Worm (Caenorhabditis elegans) whole organism, L1 larva: ENCODE measurements around the gene ssq-1.

ENCODE experiments used
- ceh-63 ChIP-seq: fragments of 200-800 bp; sonication (Bioruptor generic); optimal IDR thresholded peaks from 2 replicates; lab custom pipeline; 2018; ENCODE audit warnings: mild to moderate bottlenecking, missing genetic modification characterization, missing compliant biosample characterization
- fkh-4 ChIP-seq: sonication (generic microtip); optimal IDR thresholded peaks from 2 replicates; lab custom pipeline; 2016; ENCODE audit warnings: missing compliant biosample characterization, missing genetic modification characterization, borderline replicate concordance
- fos-1 ChIP-seq: fragments of 150-350 bp; optimal IDR thresholded peaks from 2 replicates; lab custom pipeline; 2014; ENCODE audit warnings: missing biosample characterization, missing genetic modification characterization
- isw-1 ChIP-seq: fragments of 200-800 bp; sonication (Bioruptor generic); IDR thresholded peaks from 2 replicates; pipeline ENCODE4 v1.3.6; 2022; ENCODE audit warnings: missing genetic modification characterization, missing compliant biosample characterization
- nhr-237 ChIP-seq: fragments of 150-350 bp; optimal IDR thresholded peaks from 2 replicates; lab custom pipeline; 2014; ENCODE audit warnings: missing biosample characterization, missing genetic modification characterization
- pag-3 ChIP-seq: sonication (generic microtip); optimal IDR thresholded peaks from 2 replicates; lab custom pipeline; 2017; ENCODE audit warnings: missing genetic modification characterization, mild to moderate bottlenecking, missing compliant biosample characterization, antibody characterized with exemption, borderline replicate concordance; ENCODE audit not compliant: insufficient read depth
- sox-4 ChIP-seq: sonication (generic microtip); optimal IDR thresholded peaks from 2 replicates; lab custom pipeline; 2016; ENCODE audit warnings: missing genetic modification characterization, missing compliant biosample characterization
- zip-4 ChIP-seq: fragments of 200-800 bp; sonication (Bioruptor generic); optimal IDR thresholded peaks from 2 replicates; lab custom pipeline; 2018; ENCODE audit warnings: mild to moderate bottlenecking, missing genetic modification characterization, moderate library complexity, missing compliant biosample characterization

DNA sequence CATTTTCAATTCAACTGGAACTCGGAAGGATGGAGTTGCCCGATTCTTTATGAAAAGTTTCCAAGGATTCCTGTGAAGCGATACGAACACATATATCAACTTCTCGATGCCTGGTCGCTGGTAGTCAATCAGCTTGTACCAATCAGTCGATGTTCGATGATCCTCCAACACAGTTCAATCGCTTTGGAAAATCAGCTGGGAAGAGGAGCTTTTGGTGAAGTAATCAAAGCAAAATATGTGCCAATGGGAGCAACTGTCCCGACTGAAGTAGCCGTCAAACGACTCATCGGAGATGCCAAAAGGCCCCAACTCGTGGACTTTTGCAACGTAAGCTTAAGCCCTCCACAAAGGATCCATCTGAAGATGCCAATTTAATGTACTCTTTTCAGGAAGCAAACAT lies 19.0 kb upstream of the ssq-1 start:
- TF ChIP-seq fos-1 (no peak), ceh-63 (GFP tag; lab: Kevin White, UChicago) (no peak), pag-3 (tag; lab: Kevin White, UChicago) (no peak), fkh-4 (no peak), sox-4 (tag; lab: Kevin White, UChicago) (no peak), nhr-237 (tag; lab: Kevin White, UChicago) (no peak), isw-1 (GFP tag; lab: Robert Waterston, UW) (no peak), zip-4 (GFP tag; lab: Kevin White, UChicago) (no peak)
